Comparison of ENCODE assay signal across 1 fruit fly cellular context in the genomic region with DNA sequence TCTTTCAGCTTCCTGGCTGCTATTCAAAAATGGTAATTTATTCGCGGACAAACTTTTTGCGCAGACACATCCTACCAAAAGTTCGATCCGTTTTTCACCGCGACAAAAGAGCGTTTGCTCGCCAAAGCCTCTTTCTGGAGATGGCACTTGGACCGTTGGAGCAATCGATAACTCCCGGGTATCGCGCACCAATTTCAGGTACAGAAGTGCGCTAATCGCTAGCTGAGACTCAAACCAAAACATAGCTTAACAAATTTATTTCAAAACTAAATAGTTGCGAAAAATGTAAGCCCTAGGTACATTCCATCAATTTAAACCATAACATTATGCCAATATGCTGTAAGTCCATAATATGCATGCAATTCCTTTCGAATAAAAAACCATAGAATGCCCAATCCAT.
A peak's percentile ranks its signal among the peaks of the same experiment; 100 is the strongest.
TF ChIP-seq lines count a peak whose summit lies in the region.

toc (minus strand) TSS at position 78 of the 400 bp plus-strand sequence.

TF ChIP-seq in whole organism, embryonic, 481 proteins besides CTCF, POLR2A, EP300 and RAD21 (continued from another document and continues in another):
- TF ChIP-seq CG6654 (GFP tag; optimal IDR thresholded peaks at IDR 0.05; lab: Kevin White, UChicago) (no peak), CG15269 (tag; optimal IDR thresholded peaks at IDR 0.05; lab: Kevin White, UChicago) (no peak), CG1602 (GFP tag; optimal IDR thresholded peaks at IDR 0.05; lab: Kevin White, UChicago) (no peak), CG15696 (tag; optimal IDR thresholded peaks at IDR 0.05; lab: Kevin White, UChicago) (no peak), amos (GFP tag; IDR thresholded peaks at IDR 0.05; lab: Robert Waterston, UW; ENCODE audit: partially characterized antibody) (peak; percentile 92), CG12659 (GFP tag; optimal IDR thresholded peaks at IDR 0.05; lab: Kevin White, UChicago) (peak; percentile 66), CG33557 (GFP tag; optimal IDR thresholded peaks at IDR 0.05; lab: Kevin White, UChicago) (no peak), ssp (GFP tag; IDR thresholded peaks at IDR 0.05; lab: Robert Waterston, UW) (no peak), CG4424 (GFP tag; optimal IDR thresholded peaks at IDR 0.05; lab: Kevin White, UChicago) (no peak), otp (GFP tag; IDR thresholded peaks at IDR 0.05; lab: Robert Waterston, UW) (no peak), Fer1 (GFP tag; optimal IDR thresholded peaks at IDR 0.05; lab: Kevin White, UChicago) (peak; percentile 13), Drgx (GFP tag; IDR thresholded peaks at IDR 0.05; lab: Robert Waterston, UW) (0 out of 2 replicates have a peak, but pooled peaks have one; percentile 24), CG33213 (GFP tag; optimal IDR thresholded peaks at IDR 0.05; lab: Kevin White, UChicago) (peak; percentile 32), CG30403 (GFP tag; optimal IDR thresholded peaks at IDR 0.05; lab: Kevin White, UChicago) (no peak), her (GFP tag; optimal IDR thresholded peaks at IDR 0.05; lab: Kevin White, UChicago) (peak; percentile 14), CG2875 (GFP tag; optimal IDR thresholded peaks at IDR 0.05; lab: Kevin White, UChicago) (no peak), ftz-f1 (GFP tag; optimal IDR thresholded peaks at IDR 0.05; lab: Kevin White, UChicago) (no peak), CG30431 (GFP tag; optimal IDR thresholded peaks at IDR 0.05; lab: Kevin White, UChicago) (no peak), ase (GFP tag; IDR thresholded peaks at IDR 0.05; lab: Robert Waterston, UW) (no peak), ac (GFP tag; optimal IDR thresholded peaks at IDR 0.05; lab: Kevin White, UChicago) (no peak), CG2202 (tag; optimal IDR thresholded peaks at IDR 0.05; lab: Kevin White, UChicago) (no peak), pzg (GFP tag; optimal IDR thresholded peaks at IDR 0.05; lab: Kevin White, UChicago) (peak; percentile 84), dmrt99B (tag; optimal IDR thresholded peaks at IDR 0.05; lab: Kevin White, UChicago) (no peak), CG7963 (GFP tag; IDR thresholded peaks at IDR 0.05; lab: Robert Waterston, UW; ENCODE audit: partially characterized antibody) (peak; percentile 87), MESR4 (GFP tag; optimal IDR thresholded peaks at IDR 0.05; lab: Kevin White, UChicago) (peak; percentile 29), gce (GFP tag; IDR thresholded peaks at IDR 0.05; lab: Robert Waterston, UW) (no peak), CG17802 (tag; optimal IDR thresholded peaks at IDR 0.05; lab: Kevin White, UChicago) (no peak), NC2β (GFP tag; optimal IDR thresholded peaks at IDR 0.05; lab: Kevin White, UChicago) (no peak), CG8765 (GFP tag; IDR thresholded peaks at IDR 0.05; lab: Robert Waterston, UW) (no peak), zen2 (GFP tag; IDR thresholded peaks at IDR 0.05; lab: Robert Waterston, UW; ENCODE audit: partially characterized antibody) (peak; percentile 84), CG12391 (tag; optimal IDR thresholded peaks at IDR 0.05; lab: Kevin White, UChicago) (peak; percentile 21), vvl (GFP tag; IDR thresholded peaks at IDR 0.05; lab: Robert Waterston, UW) (peak; percentile 67), grn (GFP tag; optimal IDR thresholded peaks at IDR 0.05; lab: Kevin White, UChicago) (no peak), CG9797 (GFP tag; optimal IDR thresholded peaks at IDR 0.05; lab: Kevin White, UChicago) (no peak), Sin3A (optimal IDR thresholded peaks at IDR 0.05; lab: Kevin White, UChicago) (no peak), CG18619 (GFP tag; optimal IDR thresholded peaks at IDR 0.05; lab: Kevin White, UChicago) (no peak), toy (GFP tag; IDR thresholded peaks at IDR 0.05; lab: Robert Waterston, UW) (no peak), fd102C (GFP tag; optimal IDR thresholded peaks at IDR 0.05; lab: Kevin White, UChicago) (no peak), Bteb2 (GFP tag; optimal IDR thresholded peaks at IDR 0.05; lab: Kevin White, UChicago) (no peak), ato (GFP tag; IDR thresholded peaks at IDR 0.05; lab: Robert Waterston, UW; ENCODE audit: partially characterized antibody) (peak; percentile 79), CG4404 (GFP tag; IDR thresholded peaks at IDR 0.05; lab: Robert Waterston, UW) (no peak), CG9727 (GFP tag; optimal IDR thresholded peaks at IDR 0.05; lab: Kevin White, UChicago) (no peak), eyg (GFP tag; optimal IDR thresholded peaks at IDR 0.05; lab: Kevin White, UChicago) (no peak), Myb (GFP tag; optimal IDR thresholded peaks at IDR 0.05; lab: Kevin White, UChicago) (peak; percentile 84), al (GFP tag; IDR thresholded peaks at IDR 0.05; lab: Robert Waterston, UW) (no peak), Dbx (GFP tag; IDR thresholded peaks at IDR 0.05; lab: Robert Waterston, UW) (peak; percentile 22; the same call in 1 of the 3 replicates), Scr (GFP tag; IDR thresholded peaks at IDR 0.05; lab: Robert Waterston, UW; ENCODE audit: partially characterized antibody) (peak; percentile 80), CG15011 (GFP tag; optimal IDR thresholded peaks at IDR 0.05; lab: Kevin White, UChicago) (no peak), Pdp1 (GFP tag; optimal IDR thresholded peaks at IDR 0.05; lab: Kevin White, UChicago) (no peak), NfI (GFP tag; optimal IDR thresholded peaks at IDR 0.05; lab: Kevin White, UChicago) (no peak), Dad (GFP tag; optimal IDR thresholded peaks at IDR 0.05; lab: Kevin White, UChicago) (no peak), rib (GFP tag; IDR thresholded peaks at IDR 0.05; lab: Robert Waterston, UW) (no peak; the same call in 1 of the 2 replicates), CG34224 (GFP tag; IDR thresholded peaks at IDR 0.05; lab: Robert Waterston, UW; ENCODE audit: partially characterized antibody) (peak; percentile 84), Med (GFP tag; lab: Kevin White, UChicago) (peak; percentile 85), nau (GFP tag; optimal IDR thresholded peaks at IDR 0.05; lab: Kevin White, UChicago) (no peak), oc (tag; optimal IDR thresholded peaks at IDR 0.05; lab: Kevin White, UChicago) (no peak), ab (GFP tag; optimal IDR thresholded peaks at IDR 0.05; lab: Kevin White, UChicago) (no peak), TFAM (GFP tag; optimal IDR thresholded peaks at IDR 0.05; lab: Kevin White, UChicago) (no peak), p53 (GFP tag; optimal IDR thresholded peaks at IDR 0.05; lab: Kevin White, UChicago) (no peak), BEAF-32 (GFP tag; optimal IDR thresholded peaks at IDR 0.05; lab: Kevin White, UChicago) (peak; percentile 83), pum (GFP tag; optimal IDR thresholded peaks at IDR 0.05; lab: Kevin White, UChicago) (no peak), B-H2 (GFP tag; optimal IDR thresholded peaks at IDR 0.05; lab: Kevin White, UChicago) (no peak), Sox100B (GFP tag; optimal IDR thresholded peaks at IDR 0.05; lab: Kevin White, UChicago) (no peak), prd (optimal IDR thresholded peaks at IDR 0.05; lab: Kevin White, UChicago) (no peak), prd (GFP tag; IDR thresholded peaks at IDR 0.05; lab: Robert Waterston, UW) (no peak), Lhr (GFP tag; optimal IDR thresholded peaks at IDR 0.05; lab: Kevin White, UChicago) (peak; percentile 57), CG18764 (GFP tag; optimal IDR thresholded peaks at IDR 0.05; lab: Kevin White, UChicago) (no peak), mirr (GFP tag; optimal IDR thresholded peaks at IDR 0.05; lab: Kevin White, UChicago) (no peak), Dref (GFP tag; IDR thresholded peaks at IDR 0.05; lab: Robert Waterston, UW) (peak; percentile 91), CG12744 (GFP tag; optimal IDR thresholded peaks at IDR 0.05; lab: Kevin White, UChicago) (no peak), Dll (GFP tag; IDR thresholded peaks at IDR 0.05; lab: Robert Waterston, UW; ENCODE audit: partially characterized antibody) (peak; percentile 79), CG7745 (tag; optimal IDR thresholded peaks at IDR 0.05; lab: Kevin White, UChicago) (no peak), Bgb (GFP tag; IDR thresholded peaks at IDR 0.05; lab: Robert Waterston, UW; ENCODE audit: partially characterized antibody) (peak; percentile 94), pho (GFP tag; optimal IDR thresholded peaks at IDR 0.05; lab: Kevin White, UChicago) (no peak), CG7372 (GFP tag; IDR thresholded peaks at IDR 0.05; lab: Robert Waterston, UW) (no peak), Antp (GFP tag; optimal IDR thresholded peaks at IDR 0.05; lab: Kevin White, UChicago) (peak; percentile 3), CG4707 (GFP tag; optimal IDR thresholded peaks at IDR 0.05; lab: Kevin White, UChicago) (no peak), Chrac-16 (GFP tag; optimal IDR thresholded peaks at IDR 0.05; lab: Kevin White, UChicago) (no peak), zen (tag; optimal IDR thresholded peaks at IDR 0.05; lab: Kevin White, UChicago) (no peak), CG8924 (tag; optimal IDR thresholded peaks at IDR 0.05; lab: Kevin White, UChicago) (no peak), Aef1 (GFP tag; IDR thresholded peaks at IDR 0.05; lab: Robert Waterston, UW) (no peak), lilli (GFP tag; optimal IDR thresholded peaks at IDR 0.05; lab: Kevin White, UChicago) (peak; percentile 15), grau (tag; optimal IDR thresholded peaks at IDR 0.05; lab: Kevin White, UChicago) (no peak), CG10267 (tag; optimal IDR thresholded peaks at IDR 0.05; lab: Kevin White, UChicago) (peak; percentile 12), CG9932 (GFP tag; IDR thresholded peaks at IDR 0.05; lab: Robert Waterston, UW) (0 out of 2 replicates have a peak, but pooled peaks have one; percentile 6), CG1792 (GFP tag; optimal IDR thresholded peaks at IDR 0.05; lab: Kevin White, UChicago) (peak; percentile 2), Nf-YC (tag; optimal IDR thresholded peaks at IDR 0.05; lab: Kevin White, UChicago) (no peak), CG34376 (GFP tag; optimal IDR thresholded peaks at IDR 0.05; lab: Kevin White, UChicago) (no peak), hb (GFP tag; IDR thresholded peaks at IDR 0.05; lab: Robert Waterston, UW; ENCODE audit: partially characterized antibody) (peak; percentile 79), bigmax (GFP tag; optimal IDR thresholded peaks at IDR 0.05; lab: Kevin White, UChicago) (no peak), CG10147 (GFP tag; optimal IDR thresholded peaks at IDR 0.05; lab: Kevin White, UChicago) (no peak), gsb (GFP tag; IDR thresholded peaks at IDR 0.05; lab: Robert Waterston, UW) (no peak), wdn (GFP tag; IDR thresholded peaks at IDR 0.05; lab: Robert Waterston, UW) (no peak), CG7786 (GFP tag; optimal IDR thresholded peaks at IDR 0.05; lab: Kevin White, UChicago) (peak; percentile 8), CG13624 (GFP tag; optimal IDR thresholded peaks at IDR 0.05; lab: Kevin White, UChicago) (peak; percentile 27), sob (GFP tag; IDR thresholded peaks at IDR 0.05; lab: Robert Waterston, UW) (no peak), CG5245 (GFP tag; optimal IDR thresholded peaks at IDR 0.05; lab: Kevin White, UChicago) (no peak), chm (GFP tag; IDR thresholded peaks at IDR 0.05; lab: Robert Waterston, UW) (no peak), unc-4 (GFP tag; IDR thresholded peaks at IDR 0.05; lab: Robert Waterston, UW; ENCODE audit: partially characterized antibody) (peak; percentile 85), B-H1 (GFP tag; IDR thresholded peaks at IDR 0.05; lab: Robert Waterston, UW) (no peak), ranshi (GFP tag; IDR thresholded peaks at IDR 0.05; lab: Robert Waterston, UW) (no peak), CG6813 (GFP tag; optimal IDR thresholded peaks at IDR 0.05; lab: Kevin White, UChicago) (no peak), tna (GFP tag; IDR thresholded peaks at IDR 0.05; lab: Robert Waterston, UW; ENCODE audit: partially characterized antibody) (peak; percentile 86), vfl (GFP tag; optimal IDR thresholded peaks at IDR 0.05; lab: Kevin White, UChicago) (no peak), Poxn (GFP tag; IDR thresholded peaks at IDR 0.05; lab: Robert Waterston, UW) (no peak), CG7357 (GFP tag; IDR thresholded peaks at IDR 0.05; lab: Robert Waterston, UW) (no peak), nerfin-1 (tag; optimal IDR thresholded peaks at IDR 0.05; lab: Kevin White, UChicago) (no peak), Ets97D (GFP tag; optimal IDR thresholded peaks at IDR 0.05; lab: Kevin White, UChicago) (peak; percentile 74), CG6854 (GFP tag; optimal IDR thresholded peaks at IDR 0.05; lab: Kevin White, UChicago) (no peak), Oaz (GFP tag; IDR thresholded peaks at IDR 0.05; lab: Robert Waterston, UW) (no peak), hkb (optimal IDR thresholded peaks at IDR 0.05; lab: Kevin White, UChicago) (no peak), hkb (GFP tag; IDR thresholded peaks at IDR 0.05; lab: Robert Waterston, UW) (no peak), CG2678 (tag; optimal IDR thresholded peaks at IDR 0.05; lab: Kevin White, UChicago) (no peak), Kr (GFP tag; optimal IDR thresholded peaks at IDR 0.05; lab: Kevin White, UChicago) (no peak), vnd (GFP tag; IDR thresholded peaks at IDR 0.05; lab: Robert Waterston, UW; ENCODE audit: partially characterized antibody) (peak; percentile 80), CG10565 (GFP tag; optimal IDR thresholded peaks at IDR 0.05; lab: Kevin White, UChicago) (no peak), CG6683 (GFP tag; optimal IDR thresholded peaks at IDR 0.05; lab: Kevin White, UChicago) (no peak), CG3407 (GFP tag; optimal IDR thresholded peaks at IDR 0.05; lab: Kevin White, UChicago) (no peak), pita (GFP tag; optimal IDR thresholded peaks at IDR 0.05; lab: Kevin White, UChicago) (peak; percentile 49), Optix (GFP tag; IDR thresholded peaks at IDR 0.05; lab: Robert Waterston, UW) (no peak), C15 (GFP tag; IDR thresholded peaks at IDR 0.05; lab: Robert Waterston, UW) (no peak), aop (GFP tag; IDR thresholded peaks at IDR 0.05; lab: Robert Waterston, UW) (no peak), mld (GFP tag; IDR thresholded peaks at IDR 0.05; lab: Robert Waterston, UW; ENCODE audit: partially characterized antibody) (peak; percentile 89), Lim3 (GFP tag; IDR thresholded peaks at IDR 0.05; lab: Robert Waterston, UW) (no peak), Sry-δ (GFP tag; optimal IDR thresholded peaks at IDR 0.05; lab: Kevin White, UChicago) (peak; percentile 96), Adf1 (GFP tag; IDR thresholded peaks at IDR 0.05; lab: Robert Waterston, UW) (no peak), Dek (tag; optimal IDR thresholded peaks at IDR 0.05; lab: Kevin White, UChicago) (no peak), dimm (GFP tag; IDR thresholded peaks at IDR 0.05; lab: Robert Waterston, UW) (no peak), Atf3 (GFP tag; optimal IDR thresholded peaks at IDR 0.05; lab: Kevin White, UChicago) (no peak), Jarid2 (GFP tag; optimal IDR thresholded peaks at IDR 0.05; lab: Kevin White, UChicago) (no peak), CG8359 (GFP tag; optimal IDR thresholded peaks at IDR 0.05; lab: Kevin White, UChicago; ENCODE audit: borderline replicate concordance) (no peak)
